Fruit fly (Drosophila melanogaster): ENCODE measurements around the gene Sec20.

- no peak for TF ChIP-seq CG14711 (tag; optimal IDR thresholded peaks at IDR 0.05)
- no peak for TF ChIP-seq CG5204 (GFP tag; optimal IDR thresholded peaks at IDR 0.05)
These were observed 11.1 kb downstream of the Sec20 start, which contains the start of gene CG42675 for dm6 chr3R:5813157-5813659.

All from whole organism, adult.